Fruit fly (Drosophila melanogaster) whole organism, prepupa: ENCODE measurements around the gene CG13919.

Experiments used
- CG10631 ChIP-seq: fragments of 200-800 bp; sonication (Bioruptor generic); optimal IDR thresholded peaks from 2 replicates; lab custom pipeline; 2016; ENCODE audit warnings: missing biosample characterization, missing genetic modification characterization
- CG11762 ChIP-seq: fragments of 200-800 bp; sonication (Bioruptor generic); optimal IDR thresholded peaks from 3 replicates; lab custom pipeline; 2016; ENCODE audit warnings: missing biosample characterization, missing genetic modification characterization; ENCODE audit not compliant: insufficient read depth
- CG15336 ChIP-seq: fragments of 200-800 bp; sonication (Bioruptor generic); IDR thresholded peaks from 2 replicates; pipeline ENCODE4 v1.3.6; 2022; ENCODE audit warnings: missing biosample characterization, missing genetic modification characterization
- CG6163 ChIP-seq: fragments of 200-800 bp; sonication (Bioruptor generic); IDR thresholded peaks from 3 replicates; pipeline ENCODE4 v1.3.6; 2022; ENCODE audit warnings: missing biosample characterization, missing genetic modification characterization
- CG6276 ChIP-seq: fragments of 200-800 bp; sonication (Bioruptor generic); optimal IDR thresholded peaks from 2 replicates; lab custom pipeline; 2017; ENCODE audit warnings: missing biosample characterization, mild to moderate bottlenecking, missing genetic modification characterization
- CG6792 ChIP-seq: fragments of 200-800 bp; sonication (Bioruptor generic); optimal IDR thresholded peaks from 3 replicates; lab custom pipeline; 2016; ENCODE audit warnings: missing biosample characterization, missing genetic modification characterization
- CG6854 ChIP-seq: fragments of 200-800 bp; sonication (Bioruptor generic); optimal IDR thresholded peaks from 2 replicates; lab custom pipeline; 2017; ENCODE audit warnings: missing biosample characterization, mild to moderate bottlenecking, missing genetic modification characterization
- CG8119 ChIP-seq: fragments of 200-800 bp; sonication (Bioruptor generic); IDR thresholded peaks from 3 replicates; pipeline ENCODE4 v1.3.6; 2022; ENCODE audit warnings: missing biosample characterization, missing genetic modification characterization
- CG8319 ChIP-seq: fragments of 200-800 bp; sonication (Bioruptor generic); optimal IDR thresholded peaks from 3 replicates; lab custom pipeline; 2016; ENCODE audit warnings: missing biosample characterization, missing genetic modification characterization
- Eip75B ChIP-seq: fragments of 200-800 bp; sonication (Bioruptor generic); optimal IDR thresholded peaks from 3 replicates; lab custom pipeline; 2016; ENCODE audit warnings: missing biosample characterization, missing genetic modification characterization
- Eip78C ChIP-seq: fragments of 200-800 bp; sonication (Bioruptor generic); peaks from one replicate; lab custom pipeline; 2016; ENCODE audit warnings: missing biosample characterization, missing genetic modification characterization
- Eip93F ChIP-seq: fragments of 200-800 bp; sonication (Bioruptor generic); optimal IDR thresholded peaks from 2 replicates; lab custom pipeline; 2016; ENCODE audit warnings: missing biosample characterization, mild to moderate bottlenecking, missing genetic modification characterization
- Lpt ChIP-seq: fragments of 200-800 bp; sonication (Bioruptor generic); optimal IDR thresholded peaks from 3 replicates; lab custom pipeline; 2016; ENCODE audit warnings: missing biosample characterization, missing genetic modification characterization
- Met ChIP-seq: fragments of 200-800 bp; sonication (Bioruptor generic); optimal IDR thresholded peaks from 3 replicates; lab custom pipeline; 2016; ENCODE audit warnings: missing biosample characterization, missing genetic modification characterization
- dsx ChIP-seq: fragments of 200-800 bp; optimal IDR thresholded peaks from 3 replicates; lab custom pipeline; 2019; ENCODE audit warnings: missing biosample characterization, mild to moderate bottlenecking, missing genetic modification characterization, moderate library complexity; ENCODE audit not compliant: poor library complexity, severe bottlenecking
- eg ChIP-seq: fragments of 200-800 bp; sonication (Bioruptor generic); IDR thresholded peaks from 3 replicates; pipeline ENCODE4 v1.3.6; 2022; ENCODE audit warnings: missing biosample characterization, missing genetic modification characterization
- fd59A ChIP-seq: fragments of 200-800 bp; sonication (Bioruptor generic); optimal IDR thresholded peaks from 2 replicates; lab custom pipeline; 2017; ENCODE audit warnings: missing biosample characterization, mild to moderate bottlenecking, missing genetic modification characterization, missing genetic modification reagents
- pdm3 ChIP-seq: fragments of 200-800 bp; sonication (Bioruptor generic); optimal IDR thresholded peaks from 3 replicates; lab custom pipeline; 2016; ENCODE audit warnings: missing biosample characterization, missing genetic modification characterization
- salr ChIP-seq, 2 experiments: fragments of 200-800 bp; sonication (Bioruptor generic); optimal IDR thresholded peaks; 3 replicates each; lab custom pipeline; 2016 to 2018; ENCODE audit warnings: missing biosample characterization in 2 of 2, missing genetic modification characterization in 2 of 2, mild to moderate bottlenecking in 1 of 2
- ss ChIP-seq, 2 experiments: fragments of 200-800 bp; sonication (Bioruptor generic); optimal IDR thresholded peaks; 2 replicates in 1 of 2; 3 replicates in 1 of 2; lab custom pipeline; 2017 to 2018; ENCODE audit warnings: mild to moderate bottlenecking in 2 of 2, missing biosample characterization in 2 of 2, missing genetic modification characterization in 2 of 2, moderate library complexity in 1 of 2
- svp ChIP-seq: fragments of 200-800 bp; sonication (Bioruptor generic); peaks from one replicate; lab custom pipeline; 2016; ENCODE audit warnings: missing biosample characterization, missing genetic modification characterization

Gene CG13919

DNA sequence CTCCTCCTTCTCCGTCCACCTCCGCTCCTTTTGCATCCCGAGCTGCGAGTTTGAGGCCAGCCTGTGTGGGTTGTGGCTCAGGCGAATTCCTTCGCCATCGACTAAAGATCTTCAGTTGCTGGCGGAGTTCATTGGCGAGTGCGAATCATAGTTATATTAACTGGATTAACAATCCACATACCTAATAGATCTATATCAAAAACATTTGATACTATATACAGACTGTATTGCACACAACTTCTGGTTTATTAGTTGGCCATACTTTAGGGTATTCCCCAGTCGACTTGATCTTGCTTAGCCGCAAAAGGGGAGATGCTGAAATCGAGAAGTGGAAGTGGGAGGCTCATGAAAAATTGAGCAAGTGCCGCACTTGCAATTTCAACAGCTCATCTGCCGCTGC, 47.6 kb downstream of the CG13919 start (continued):
- TF ChIP-seq CG10631 (GFP tag; lab: Kevin White, UChicago) (peak; percentile 17), Met (GFP tag; lab: Kevin White, UChicago) (no peak), CG6276 (no peak), ss (GFP tag; optimal IDR thresholded peaks at IDR 0.05; lab: Kevin White, UChicago) (no peak), CG6163 (GFP tag; lab: Robert Waterston, UW) (peak; percentile 35; the same call in 1 of the 3 replicates), Eip78C (GFP tag; lab: Kevin White, UChicago) (peak; percentile 74), svp (GFP tag; lab: Kevin White, UChicago) (no peak), eg (GFP tag; lab: Robert Waterston, UW) (no peak), CG15336 (GFP tag; lab: Robert Waterston, UW) (no peak), CG8319 (GFP tag; lab: Kevin White, UChicago) (no peak)
- TF ChIP-seq, all 60 proteins: peak for 15

DNA sequence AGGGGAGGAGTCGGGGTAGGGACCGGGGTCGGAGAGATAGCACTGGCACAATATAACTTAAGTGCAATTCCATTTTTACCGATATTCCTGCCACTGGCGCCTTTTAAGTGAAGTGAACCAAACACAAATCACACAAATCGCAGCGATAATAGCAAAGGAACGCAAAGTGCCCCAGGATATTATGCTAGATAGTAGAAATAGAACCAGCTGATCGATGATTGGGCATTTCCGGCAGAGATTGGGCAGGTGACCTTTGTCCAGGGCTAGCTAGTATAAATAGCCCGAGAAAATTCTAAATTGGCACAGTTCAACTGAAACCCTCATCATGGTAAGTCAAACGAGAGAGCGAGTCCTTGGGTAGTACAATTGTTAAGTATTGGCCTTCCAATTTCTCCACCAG, 49.0 kb downstream of the CG13919 start, which contains the start of gene CG12011:
CG12011 (plus strand) TSS at position 301 of the 400 bp plus-strand sequence.
- TF ChIP-seq fd59A (GFP tag; lab: Kevin White, UChicago) (no peak), dsx (GFP tag; lab: Kevin White, UChicago) (no peak), Lpt (no peak), CG10631 (GFP tag; lab: Kevin White, UChicago) (no peak), Eip75B (GFP tag; lab: Kevin White, UChicago) (no peak), CG6854 (GFP tag; lab: Kevin White, UChicago) (no peak), Eip93F (no peak), salr (GFP tag; optimal IDR thresholded peaks at IDR 0.05; lab: Kevin White, UChicago) (no peak), CG11762 (GFP tag; lab: Kevin White, UChicago) (no peak), ss (GFP tag; optimal IDR thresholded peaks at IDR 0.05; lab: Kevin White, UChicago) (no peak), CG8119 (GFP tag; lab: Robert Waterston, UW) (no peak), CG6792 (no peak), Met (GFP tag; lab: Kevin White, UChicago) (no peak), pdm3 (GFP tag; lab: Kevin White, UChicago) (no peak)
